Fruit fly (Drosophila melanogaster): ENCODE measurements around the gene Usp39.
A peak's percentile ranks its signal among the peaks of the same experiment; 100 is the strongest.

Usp39 gene

DNA sequence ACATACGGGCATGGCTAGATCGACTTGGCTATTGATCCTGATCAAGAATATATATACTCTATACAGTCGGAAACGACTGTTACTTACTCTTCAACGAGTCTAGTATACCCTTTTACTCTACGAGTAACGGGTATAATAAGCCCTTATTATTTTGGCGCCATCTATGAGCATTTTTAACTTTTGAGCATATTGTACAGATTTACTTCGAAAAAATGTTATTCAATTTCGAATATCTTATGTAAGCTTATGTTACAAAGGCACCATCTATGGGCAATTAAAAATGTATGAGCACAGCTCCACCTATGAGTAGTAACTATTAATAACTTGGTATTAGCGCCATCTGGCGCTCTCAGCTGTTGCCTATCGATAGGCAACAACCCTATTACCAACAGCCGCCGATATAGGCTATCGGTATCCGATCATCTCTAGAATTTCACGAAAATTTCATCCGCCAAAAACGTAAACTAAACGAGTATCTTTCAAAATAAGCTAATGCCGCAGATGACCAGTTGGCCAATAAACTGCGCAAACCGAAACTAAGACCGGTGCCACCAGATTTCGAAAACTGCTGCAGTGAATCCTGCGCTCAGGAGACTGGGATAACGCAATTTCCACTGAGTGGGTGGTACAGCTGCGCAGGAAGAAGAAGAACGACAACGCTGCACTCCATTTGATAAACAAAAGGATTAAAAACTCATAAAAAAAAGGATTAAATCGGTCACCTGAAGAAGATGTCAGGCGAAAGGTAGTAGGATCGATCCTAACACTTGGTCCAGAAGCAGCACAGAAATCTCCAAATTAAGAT, 14.6 kb upstream of the Usp39 start, which contains the start of gene htk (continued):
- TF ChIP-seq cyc (GFP tag; optimal IDR thresholded peaks at IDR 0.05) (peak; percentile 79), dac (GFP tag; optimal IDR thresholded peaks at IDR 0.05) (no peak), Sox15 (GFP tag; optimal IDR thresholded peaks at IDR 0.05) (no peak), CG8119 (GFP tag; IDR thresholded peaks at IDR 0.05) (no peak), pdm3 (GFP tag; optimal IDR thresholded peaks at IDR 0.05) (peak; percentile 60), CG10669 (GFP tag; optimal IDR thresholded peaks at IDR 0.05) (peak; percentile 3), CG6792 (GFP tag; optimal IDR thresholded peaks at IDR 0.05) (peak; percentile 33), CG32006 (GFP tag; optimal IDR thresholded peaks at IDR 0.05) (no peak), Eip93F (GFP tag; optimal IDR thresholded peaks at IDR 0.05) (no peak), Eip75B (GFP tag; optimal IDR thresholded peaks at IDR 0.05) (no peak), CG6276 (GFP tag; optimal IDR thresholded peaks at IDR 0.05) (no peak), CG6163 (GFP tag; IDR thresholded peaks at IDR 0.05) (no peak), achi (GFP tag; optimal IDR thresholded peaks at IDR 0.05) (peak; percentile 11), OdsH (GFP tag; optimal IDR thresholded peaks at IDR 0.05) (peak; percentile 51), topi (GFP tag; optimal IDR thresholded peaks at IDR 0.05) (peak; percentile 52), CG10631 (GFP tag; optimal IDR thresholded peaks at IDR 0.05) (no peak), dsx (GFP tag; optimal IDR thresholded peaks at IDR 0.05; ENCODE audit: poor library complexity, severe bottlenecking) (no peak), Hr39 (GFP tag; optimal IDR thresholded peaks at IDR 0.05) (peak; percentile 71), CG8632 (GFP tag; optimal IDR thresholded peaks at IDR 0.05) (no peak), Sox102F (GFP tag; optimal IDR thresholded peaks at IDR 0.05) (no peak), CG34406 (GFP tag; optimal IDR thresholded peaks at IDR 0.05) (no peak), CG6854 (GFP tag; optimal IDR thresholded peaks at IDR 0.05) (peak; percentile 7), Ets96B (tag; optimal IDR thresholded peaks at IDR 0.05) (no peak), CG4318 (GFP tag; optimal IDR thresholded peaks at IDR 0.05) (no peak), Sox14 (GFP tag; optimal IDR thresholded peaks at IDR 0.05) (peak; percentile 40), Met (GFP tag; optimal IDR thresholded peaks at IDR 0.05) (peak; percentile 38), vri (GFP tag; optimal IDR thresholded peaks at IDR 0.05) (peak; percentile 91), CG11762 (GFP tag; optimal IDR thresholded peaks at IDR 0.05; ENCODE audit: insufficient read depth) (no peak)

DNA sequence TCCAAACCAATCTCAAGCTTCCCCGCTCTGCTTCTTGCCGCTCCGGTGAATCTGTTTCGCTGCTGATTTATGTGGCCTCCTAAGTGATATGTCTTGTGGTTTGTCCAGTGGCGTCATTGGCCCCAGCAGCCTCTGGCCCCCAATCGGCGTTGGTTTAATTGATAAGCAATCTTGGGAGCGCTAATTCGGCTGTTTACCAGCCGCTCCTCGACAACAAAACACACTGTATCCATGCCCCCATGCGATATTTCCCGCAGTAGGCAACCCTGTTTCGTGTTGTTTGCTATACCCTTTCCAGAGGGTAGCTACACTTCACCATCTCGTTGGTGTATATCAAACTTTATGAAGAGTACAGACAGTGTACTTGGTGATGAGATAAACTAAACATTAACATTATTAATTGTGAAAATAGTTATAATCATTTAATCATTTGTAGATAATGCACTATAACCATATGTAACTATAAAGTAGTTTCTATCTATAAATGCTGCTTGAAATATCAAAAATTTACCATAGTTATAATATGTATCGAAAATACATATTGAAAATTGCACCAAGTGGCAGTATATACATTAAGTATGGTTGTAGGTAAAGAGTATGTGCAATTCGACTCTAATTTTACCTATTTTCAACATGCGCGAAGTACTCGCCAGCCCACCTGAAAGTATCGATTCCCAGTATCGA, 9.5 kb upstream of the Usp39 start, which contains the start of gene shop:
Gene shop, minus strand, starts transcription at position 229 of the 684 bp plus-strand sequence.
- TF ChIP-seq salr (GFP tag; optimal IDR thresholded peaks at IDR 0.05) = peak; percentile 56 to 87
- TF ChIP-seq Sox102F (GFP tag; optimal IDR thresholded peaks at IDR 0.05) = peak; percentile 82
- peak; percentile 89 for TF ChIP-seq Smox (GFP tag; optimal IDR thresholded peaks at IDR 0.05)
- peak; percentile 83 for TF ChIP-seq CG11902 (GFP tag; optimal IDR thresholded peaks at IDR 0.05)
- TF ChIP-seq CG6792 (GFP tag; optimal IDR thresholded peaks at IDR 0.05) = peak; percentile 85
- TF ChIP-seq CG6276 (GFP tag; optimal IDR thresholded peaks at IDR 0.05) = peak; percentile 84
- peak; percentile 88 for TF ChIP-seq CG8632 (GFP tag; optimal IDR thresholded peaks at IDR 0.05)
- peak; percentile 54 for TF ChIP-seq dac (GFP tag; optimal IDR thresholded peaks at IDR 0.05)
- peak; percentile 58 for TF ChIP-seq CG6854 (GFP tag; optimal IDR thresholded peaks at IDR 0.05)
- TF ChIP-seq Lpt (GFP tag; optimal IDR thresholded peaks at IDR 0.05) = peak; percentile 82
- peak; percentile 82 for TF ChIP-seq Ets21C (GFP tag; optimal IDR thresholded peaks at IDR 0.05)
- peak; percentile 72 for TF ChIP-seq vri (GFP tag; optimal IDR thresholded peaks at IDR 0.05)
- peak; percentile 86 for TF ChIP-seq Met (GFP tag; optimal IDR thresholded peaks at IDR 0.05)
- TF ChIP-seq OdsH (GFP tag; optimal IDR thresholded peaks at IDR 0.05) = peak; percentile 88
- TF ChIP-seq CG7368 (GFP tag; optimal IDR thresholded peaks at IDR 0.05) = peak; percentile 76
- TF ChIP-seq Eip75B (GFP tag; optimal IDR thresholded peaks at IDR 0.05) = peak; percentile 87
- peak; percentile 83 for TF ChIP-seq Sox15 (GFP tag; optimal IDR thresholded peaks at IDR 0.05)
- TF ChIP-seq net (GFP tag; optimal IDR thresholded peaks at IDR 0.05) = peak; percentile 86
- TF ChIP-seq CG16779 (tag; optimal IDR thresholded peaks at IDR 0.05) = no peak
- peak; percentile 88 for TF ChIP-seq achi (GFP tag; optimal IDR thresholded peaks at IDR 0.05)
- peak; percentile 60; the same call in 2 of the 3 replicates for TF ChIP-seq CG6163 (GFP tag; IDR thresholded peaks at IDR 0.05)
- peak; percentile 73 for TF ChIP-seq Blimp-1 (GFP tag; optimal IDR thresholded peaks at IDR 0.05)
- TF ChIP-seq Sox14 (GFP tag; optimal IDR thresholded peaks at IDR 0.05) = peak; percentile 86
- TF ChIP-seq cyc (GFP tag; optimal IDR thresholded peaks at IDR 0.05) = peak; percentile 87
- peak; percentile 90 for TF ChIP-seq CG34406 (GFP tag; optimal IDR thresholded peaks at IDR 0.05)
- peak; percentile 87 for TF ChIP-seq CG8119 (GFP tag; IDR thresholded peaks at IDR 0.05)
- TF ChIP-seq CG3032 (tag; optimal IDR thresholded peaks at IDR 0.05) = peak; percentile 85
- peak; percentile 87 for TF ChIP-seq CG10669 (GFP tag; optimal IDR thresholded peaks at IDR 0.05)
- peak; percentile 96 for TF ChIP-seq svp (GFP tag)
- peak; percentile 98 for TF ChIP-seq Eip78C (GFP tag)
- TF ChIP-seq fd59A (GFP tag; optimal IDR thresholded peaks at IDR 0.05) = peak; percentile 81
- TF ChIP-seq CG6808 (GFP tag; optimal IDR thresholded peaks at IDR 0.05) = peak; percentile 86
- peak; percentile 90 for TF ChIP-seq pdm3 (GFP tag; optimal IDR thresholded peaks at IDR 0.05)
- TF ChIP-seq CG11762 (GFP tag; optimal IDR thresholded peaks at IDR 0.05; ENCODE audit: insufficient read depth) = peak; percentile 77
- TF ChIP-seq Hr38 (GFP tag; optimal IDR thresholded peaks at IDR 0.05) = no peak
- TF ChIP-seq eg (GFP tag; IDR thresholded peaks at IDR 0.05) = peak; percentile 70
